Worm (Caenorhabditis elegans): Measurements from ENCODE around the gene lec-5.

DNA sequence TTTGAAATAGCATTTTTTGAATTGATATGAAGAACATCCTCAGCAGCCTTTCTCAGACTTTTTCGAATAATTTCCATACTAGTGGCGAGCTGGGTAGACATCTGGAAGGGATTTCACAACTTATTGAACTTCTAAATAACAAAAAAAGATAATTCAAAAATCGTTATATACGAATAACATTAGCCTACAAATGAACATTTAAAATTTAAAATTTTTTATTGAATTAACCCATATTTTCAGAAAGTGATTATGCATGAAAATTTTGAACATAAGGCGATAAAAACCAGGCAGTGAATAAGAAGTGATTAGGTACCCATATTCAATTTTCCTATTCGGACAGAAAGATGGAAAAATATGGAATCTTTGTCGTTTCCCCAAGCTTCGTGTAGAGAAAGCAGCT lies 12.4 kb downstream of the lec-5 start, which contains the start of gene ZK1248.11:
- TF ChIP-seq F49E8.2 (tag; optimal IDR thresholded peaks at IDR 0.05; ENCODE audit: insufficient read depth) (no peak), cebp-1 (GFP tag; IDR thresholded peaks at IDR 0.05) (no peak), cebp-1 (tag; optimal IDR thresholded peaks at IDR 0.05) (no peak), Y56A3A.18 (GFP tag; IDR thresholded peaks at IDR 0.05) (no peak)
